Worm (Caenorhabditis elegans) whole organism, dauer: ENCODE results near the gene chc-1.
"Not testable (repeated sequence)": the region's sequence is repeated elsewhere in the genome, so short reads cannot be mapped to it uniquely, and the experiment has no call there.

Experiments
- unc-62 ChIP-seq: sonication (generic microtip); optimal IDR thresholded peaks from 2 replicates; lab custom pipeline; 2017; ENCODE audit warnings: missing biosample characterization, missing genetic modification reagents, missing genetic modification characterization

chc-1 gene

ce11 chrIII:10201235-10201634, 2.4 kb upstream of the chc-1 start, which contains the start of the genes T20G5.13 and T20G5.12:
Gene T20G5.13, minus strand, starts transcription at chrIII:10201335.
Gene T20G5.12, plus strand, starts transcription at chrIII:10201604.
- TF ChIP-seq unc-62 (GFP tag; lab: Kevin White, UChicago): no peak

DNA sequence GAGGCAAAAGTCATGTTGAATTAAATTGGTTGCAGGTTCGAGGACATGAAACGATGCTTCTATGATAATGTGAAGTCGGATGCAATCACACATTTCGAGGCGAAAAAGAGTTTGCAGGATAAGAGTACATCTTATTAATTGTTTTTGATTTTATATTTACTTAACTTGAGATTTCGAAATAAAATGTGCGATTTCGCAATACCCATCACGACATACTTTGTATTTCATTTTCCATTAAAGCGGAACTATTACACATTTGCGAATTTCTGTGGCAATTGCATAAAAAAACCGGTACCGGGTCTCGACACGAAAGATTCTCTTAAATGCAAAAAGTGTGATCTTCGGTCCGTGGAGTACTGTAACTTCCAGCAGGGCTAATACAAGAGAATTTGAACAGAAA, 1.2 kb upstream of the chc-1 start:
- TF ChIP-seq unc-62 (GFP tag; lab: Kevin White, UChicago): no peak

ce11 chrIII:10206352-10206751, 2.7 kb downstream of the chc-1 start:
- no peak for TF ChIP-seq unc-62 (GFP tag; lab: Kevin White, UChicago)

ce11 chrIII:10209703-10210102, 6.1 kb downstream of the chc-1 start, which contains the start of gene T20G5.9:
Gene T20G5.9, plus strand, starts transcription at chrIII:10209840.
- TF ChIP-seq unc-62 (GFP tag; lab: Kevin White, UChicago): no peak

- TF ChIP-seq unc-62 (GFP tag; lab: Kevin White, UChicago): no peak
Measured at ce11 chrIII:10211889-10212494, 8.4 kb downstream of the chc-1 start, which contains the start of the genes blos-1 and best-18. Gene blos-1, minus strand, starts transcription at chrIII:10211946. Gene best-18, plus strand, starts transcription at chrIII:10212396.

- TF ChIP-seq unc-62 (GFP tag; lab: Kevin White, UChicago): no peak
Measured at ce11 chrIII:10214540-10214979, 10.9 kb downstream of the chc-1 start.

- TF ChIP-seq unc-62 (GFP tag; lab: Kevin White, UChicago): no peak
Measured at ce11 chrIII:10215882-10216281, 12.3 kb downstream of the chc-1 start.

DNA sequence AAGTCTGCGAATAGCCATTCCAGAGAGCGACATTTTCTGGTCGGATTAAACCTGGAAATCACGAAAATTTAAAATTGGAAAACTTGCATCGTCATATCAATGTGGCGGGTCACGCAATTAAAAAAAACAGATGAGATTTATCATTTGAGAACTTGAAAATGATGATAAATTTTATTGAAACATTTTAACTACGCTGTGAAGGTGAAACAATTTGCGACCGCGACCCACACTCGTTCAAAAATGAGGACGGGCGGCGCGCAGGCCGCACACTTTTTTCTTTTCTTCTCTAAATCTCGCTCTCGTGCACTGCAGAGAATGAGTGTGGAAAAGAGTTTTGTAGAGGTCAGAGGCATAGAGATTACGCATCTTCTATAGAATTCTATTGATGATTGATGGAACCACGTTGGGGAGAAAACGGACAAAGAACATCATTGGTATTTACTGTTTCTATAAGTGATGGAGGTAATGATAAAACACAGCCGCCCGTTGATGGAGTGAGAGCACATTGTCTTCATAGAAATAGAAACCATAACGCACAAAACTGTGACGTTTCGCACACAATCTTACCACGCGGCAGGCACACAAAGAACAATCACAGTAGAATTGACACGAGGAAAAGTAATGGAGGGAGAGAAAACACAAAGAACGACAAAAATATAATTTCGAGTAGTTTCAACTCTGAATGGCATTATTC, 13.1 kb downstream of the chc-1 start, which contains the start of gene cts-1:
TSS of gene cts-1 (minus strand) at position 51 of the 694 bp plus-strand sequence.
- TF ChIP-seq unc-62 (GFP tag; lab: Kevin White, UChicago): no peak

DNA sequence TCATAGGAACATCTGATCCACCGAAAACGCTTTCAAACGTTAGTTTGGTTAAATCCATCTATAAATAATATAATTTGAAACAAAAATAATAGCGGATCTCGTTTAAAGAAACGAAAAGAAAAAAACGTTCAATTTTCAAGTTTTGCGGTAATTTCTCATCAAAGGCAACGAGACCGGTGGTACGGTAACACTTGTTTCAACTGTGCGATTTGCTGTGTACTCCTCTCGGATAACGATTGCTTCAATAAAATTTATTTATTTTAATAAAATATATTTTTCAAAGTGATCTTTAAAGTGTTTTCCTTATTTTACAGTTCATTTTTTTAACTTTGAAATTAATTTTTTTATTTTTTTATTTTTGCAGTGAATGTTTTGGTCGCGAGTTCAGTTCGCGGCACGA, 15.0 kb downstream of the chc-1 start, which contains the start of the genes rde-4 and cox-14:
TSS of gene rde-4 (minus strand) at position 60 of the 400 bp plus-strand sequence.
TSS of gene cox-14 (plus strand) at position 356 of the 400 bp plus-strand sequence.
- no peak for TF ChIP-seq unc-62 (GFP tag; lab: Kevin White, UChicago)

DNA sequence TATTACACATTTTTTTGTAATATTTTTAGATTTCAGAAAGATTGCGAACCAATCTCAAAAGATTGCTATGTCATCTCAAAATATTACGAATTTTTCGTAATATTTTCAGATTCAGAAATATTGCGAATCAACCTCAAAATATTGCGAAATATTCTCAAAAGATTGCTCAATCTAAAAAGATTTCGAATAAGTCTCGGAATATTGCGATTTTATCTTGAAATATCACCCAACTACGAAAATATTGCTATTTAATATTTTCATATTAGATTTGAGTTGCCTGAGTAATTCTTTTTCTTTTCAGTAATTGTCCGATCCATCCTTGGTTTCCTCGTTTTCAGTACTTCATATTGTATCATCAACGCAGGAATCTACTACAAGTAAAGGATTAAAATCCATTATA, 18.2 kb downstream of the chc-1 start, which contains the start of gene Y70G10A.4:
TSS of gene Y70G10A.4 (plus strand) at position 301 of the 400 bp plus-strand sequence.
- TF ChIP-seq unc-62 (GFP tag; lab: Kevin White, UChicago): not testable (repeated sequence)

DNA sequence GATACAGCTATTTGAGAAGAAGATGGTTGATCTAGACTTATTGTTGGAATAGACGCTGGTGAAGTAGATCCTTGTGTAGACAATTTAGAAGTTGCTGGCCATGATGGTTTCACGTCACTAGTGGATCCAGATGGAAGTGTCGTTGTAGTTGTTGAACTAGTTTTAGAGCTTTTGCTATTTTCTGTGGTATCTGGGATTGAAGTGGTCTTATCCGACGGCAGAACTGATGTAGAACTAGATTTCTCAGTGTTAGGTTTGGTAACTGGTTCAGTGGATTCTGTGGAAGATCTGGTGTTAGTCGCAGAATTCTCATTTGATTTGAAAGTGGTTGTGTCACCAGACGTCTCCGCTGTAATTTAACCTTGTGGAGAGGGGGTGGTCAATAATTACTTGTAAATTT, 28.0 kb downstream of the chc-1 start:
- TF ChIP-seq unc-62 (GFP tag; lab: Kevin White, UChicago): no peak

ce11 chrIII:10233979-10234378, 30.4 kb downstream of the chc-1 start, which contains the start of gene paml-1:
Gene paml-1, minus strand, starts transcription at chrIII:10234079.
- no peak for TF ChIP-seq unc-62 (GFP tag; lab: Kevin White, UChicago)

DNA sequence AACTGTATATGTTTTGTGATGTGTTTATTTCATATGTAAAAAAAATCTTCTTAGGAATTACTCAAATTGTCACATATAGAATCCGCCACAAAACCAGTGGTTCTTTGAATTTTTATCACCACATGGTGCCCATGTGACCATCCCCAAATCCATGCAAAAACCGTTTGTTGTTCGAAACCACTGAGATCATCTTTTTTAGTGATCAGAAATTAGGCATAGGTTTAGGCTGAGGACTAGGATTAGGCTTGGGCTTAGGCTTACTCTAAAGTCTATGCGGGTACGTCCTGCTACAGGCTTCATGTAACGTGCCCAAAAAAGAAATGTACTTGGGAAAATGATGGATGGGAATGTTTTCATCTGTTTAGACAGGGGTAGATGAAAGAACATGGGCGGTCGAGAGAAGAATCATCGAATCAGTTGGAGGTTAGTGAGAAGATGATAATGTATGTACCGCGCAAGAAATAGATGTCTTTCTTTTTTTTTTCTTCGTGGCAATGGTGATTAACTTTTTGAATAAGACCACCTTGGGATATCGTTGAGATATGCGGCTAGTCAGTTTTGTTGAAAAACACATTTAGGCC, 32.8 kb downstream of the chc-1 start:
- TF ChIP-seq unc-62 (GFP tag; lab: Kevin White, UChicago): no peak

ce11 chrIII:10238448-10239154, 35.0 kb downstream of the chc-1 start, which contains the start of gene Y70G10A.3:
Gene Y70G10A.3, plus strand, starts transcription at chrIII:10239104.
- TF ChIP-seq unc-62 (GFP tag; lab: Kevin White, UChicago): no peak

DNA sequence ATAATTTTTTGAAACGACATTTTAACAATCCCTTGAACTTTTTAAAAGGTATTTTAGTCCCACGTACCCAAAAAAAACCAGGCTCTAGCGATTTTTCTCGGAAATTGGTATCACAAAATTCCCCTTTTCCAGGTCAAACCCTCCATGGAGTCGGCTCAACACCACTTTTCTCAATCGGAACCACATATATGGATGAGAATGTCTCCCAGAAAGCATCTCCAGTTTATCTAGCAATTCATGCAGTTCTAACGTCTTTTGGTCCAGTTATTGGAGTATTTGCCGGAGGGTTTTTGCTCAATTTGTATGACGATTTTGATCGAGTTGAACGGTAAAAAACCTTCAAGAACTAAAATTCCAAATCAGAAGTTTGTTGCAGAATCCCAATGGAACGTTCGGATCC, 36.5 kb downstream of the chc-1 start:
- TF ChIP-seq unc-62 (GFP tag; lab: Kevin White, UChicago): no peak
